Fruit fly (Drosophila melanogaster) whole organism, embryonic: ENCODE results near the gene CG5850.
A peak's percentile ranks its signal among the peaks of the same experiment; 100 is the strongest.

Source experiments
- Aef1 ChIP-seq: fragments of 200-800 bp; sonication (Bioruptor generic); IDR thresholded peaks from 3 replicates; pipeline ENCODE4 v1.3.6; 2022; ENCODE audit warnings: missing biosample characterization, missing genetic modification characterization
- Awh ChIP-seq: fragments of 200-800 bp; sonication (Bioruptor generic); IDR thresholded peaks from 2 replicates; pipeline ENCODE4, ENCODE4 v1.3.6; 2022; ENCODE audit warnings: missing biosample characterization, missing genetic modification characterization
- Blimp-1 ChIP-seq: fragments of 200-800 bp; sonication (Bioruptor generic); optimal IDR thresholded peaks from 3 replicates; lab custom pipeline; 2018; ENCODE audit warnings: missing biosample characterization, missing genetic modification characterization, mild to moderate bottlenecking, moderate library complexity, missing genetic modification reagents
- CG10274 ChIP-seq: fragments of 200-800 bp; sonication (Bioruptor generic); optimal IDR thresholded peaks from 3 replicates; lab custom pipeline; 2017; ENCODE audit warnings: missing biosample characterization, mild to moderate bottlenecking, missing genetic modification characterization
- CG10431 ChIP-seq: fragments of 200-800 bp; sonication (Bioruptor generic); optimal IDR thresholded peaks from 3 replicates; lab custom pipeline; 2018; ENCODE audit warnings: missing biosample characterization, mild to moderate bottlenecking, missing genetic modification characterization
- CG10959 ChIP-seq: fragments of 200-800 bp; sonication (Bioruptor generic); IDR thresholded peaks from 2 replicates; pipeline ENCODE4 v1.3.6; 2022; ENCODE audit warnings: missing biosample characterization, missing genetic modification characterization
- CG11093 ChIP-seq: fragments of 200-800 bp; sonication (Bioruptor generic); IDR thresholded peaks from 3 replicates; pipeline ENCODE4 v1.3.6; 2022; ENCODE audit warnings: missing biosample characterization, missing genetic modification characterization
- CG11456 ChIP-seq: fragments of 200-800 bp; sonication (Bioruptor generic); IDR thresholded peaks from 3 replicates; pipeline ENCODE4 v1.3.6; 2022; ENCODE audit warnings: missing biosample characterization, missing genetic modification characterization
- CG11695 ChIP-seq: fragments of 200-800 bp; sonication (Bioruptor generic); IDR thresholded peaks from 3 replicates; pipeline ENCODE4 v1.3.6; 2022; ENCODE audit warnings: missing biosample characterization, missing genetic modification characterization
- CG12071 ChIP-seq: fragments of 200-800 bp; sonication (Bioruptor generic); optimal IDR thresholded peaks from 3 replicates; lab custom pipeline; 2018; ENCODE audit warnings: missing biosample characterization, mild to moderate bottlenecking, missing genetic modification characterization
- CG14710 ChIP-seq: fragments of 200-800 bp; sonication (Bioruptor generic); optimal IDR thresholded peaks from 3 replicates; lab custom pipeline; 2019; ENCODE audit warnings: missing biosample characterization, mild to moderate bottlenecking, missing genetic modification characterization, moderate library complexity
- CG15479 ChIP-seq: fragments of 200-800 bp; sonication (Bioruptor generic); optimal IDR thresholded peaks from 3 replicates; lab custom pipeline; 2019; ENCODE audit warnings: missing biosample characterization, mild to moderate bottlenecking, missing genetic modification characterization, moderate library complexity
- CG1602 ChIP-seq: fragments of 200-800 bp; sonication (Bioruptor generic); optimal IDR thresholded peaks from 3 replicates; lab custom pipeline; 2016; ENCODE audit warnings: missing biosample characterization, missing genetic modification characterization
- CG2129 ChIP-seq: fragments of 200-800 bp; sonication (Bioruptor generic); IDR thresholded peaks from 2 replicates; pipeline ENCODE4 v1.3.6; 2022; ENCODE audit warnings: missing biosample characterization, missing genetic modification characterization; ENCODE audit not compliant: partially characterized antibody
- CG2199 ChIP-seq: fragments of 200-800 bp; sonication (Bioruptor generic); IDR thresholded peaks from 3 replicates; pipeline ENCODE4 v1.3.6; 2022; ENCODE audit warnings: missing biosample characterization, missing genetic modification characterization
- CG3163 ChIP-seq: fragments of 200-800 bp; sonication (Bioruptor generic); optimal IDR thresholded peaks from 3 replicates; lab custom pipeline; 2016; ENCODE audit warnings: missing biosample characterization, missing genetic modification characterization
- CG34224 ChIP-seq: fragments of 200-800 bp; sonication (Bioruptor generic); IDR thresholded peaks from 3 replicates; pipeline ENCODE4 v1.3.6; 2022; ENCODE audit warnings: missing biosample characterization, missing genetic modification characterization; ENCODE audit not compliant: partially characterized antibody
- CG3726 ChIP-seq: fragments of 200-800 bp; sonication (Bioruptor generic); IDR thresholded peaks from 3 replicates; pipeline ENCODE4, ENCODE4 v1.3.6; 2022; ENCODE audit warnings: missing biosample characterization, missing genetic modification characterization
- CG5180 ChIP-seq: fragments of 200-800 bp; sonication (Bioruptor generic); optimal IDR thresholded peaks from 3 replicates; lab custom pipeline; 2017; ENCODE audit warnings: missing biosample characterization, missing genetic modification characterization, mild to moderate bottlenecking, moderate library complexity, missing genetic modification reagents
- CG6813 ChIP-seq: fragments of 200-800 bp; sonication (Bioruptor generic); optimal IDR thresholded peaks from 2 replicates; lab custom pipeline; 2017; ENCODE audit warnings: missing biosample characterization, missing genetic modification characterization, mild to moderate bottlenecking, moderate library complexity, missing genetic modification reagents
- D19A ChIP-seq: fragments of 200-800 bp; optimal IDR thresholded peaks from 3 replicates; lab custom pipeline; 2019; ENCODE audit warnings: missing biosample characterization, mild to moderate bottlenecking, missing genetic modification characterization, moderate library complexity
- Deaf1 ChIP-seq: fragments of 200-800 bp; optimal IDR thresholded peaks from 3 replicates; lab custom pipeline; 2019; ENCODE audit warnings: missing biosample characterization, mild to moderate bottlenecking, missing genetic modification characterization, moderate library complexity
- Ets65A ChIP-seq: fragments of 200-800 bp; sonication (Bioruptor generic); peaks from one replicate; lab custom pipeline; 2016; ENCODE audit warnings: missing biosample characterization, missing genetic modification characterization
- Fer1 ChIP-seq: fragments of 200-800 bp; sonication (Bioruptor generic); optimal IDR thresholded peaks from 2 replicates; lab custom pipeline; 2017; ENCODE audit warnings: missing biosample characterization, mild to moderate bottlenecking, missing genetic modification characterization
- Hmr ChIP-seq: fragments of 200-800 bp; sonication (Bioruptor generic); optimal IDR thresholded peaks from 3 replicates; lab custom pipeline; 2017; ENCODE audit warnings: mild to moderate bottlenecking, missing biosample characterization, missing genetic modification reagents, missing genetic modification characterization
- Hr3 ChIP-seq: fragments of 200-800 bp; sonication (Bioruptor generic); optimal IDR thresholded peaks from 3 replicates; lab custom pipeline; 2016; ENCODE audit warnings: missing biosample characterization, missing genetic modification characterization
- Lim3 ChIP-seq: fragments of 200-800 bp; sonication (Bioruptor generic); IDR thresholded peaks from 2 replicates; pipeline ENCODE4 v1.3.6; 2022; ENCODE audit warnings: missing biosample characterization, missing genetic modification characterization
- Oli ChIP-seq: fragments of 200-800 bp; sonication (Bioruptor generic); optimal IDR thresholded peaks from 2 replicates; lab custom pipeline; 2018; ENCODE audit warnings: missing biosample characterization, mild to moderate bottlenecking, missing genetic modification characterization, moderate library complexity
- TFAM ChIP-seq: fragments of 200-800 bp; sonication (Bioruptor generic); optimal IDR thresholded peaks from 2 replicates; lab custom pipeline; 2017; ENCODE audit warnings: missing biosample characterization, missing genetic modification characterization, inconsistent platforms
- ap ChIP-seq: fragments of 200-800 bp; sonication (Bioruptor generic); IDR thresholded peaks from 2 replicates; pipeline ENCODE4 v1.3.6; 2022; ENCODE audit warnings: missing biosample characterization, missing genetic modification characterization
- caup ChIP-seq: fragments of 200-800 bp; sonication (Bioruptor generic); optimal IDR thresholded peaks from 3 replicates; lab custom pipeline; 2017; ENCODE audit warnings: missing biosample characterization, mild to moderate bottlenecking, missing genetic modification characterization, moderate library complexity; ENCODE audit not compliant: severe bottlenecking
- chm ChIP-seq: fragments of 200-800 bp; sonication (Bioruptor generic); IDR thresholded peaks from 2 replicates; pipeline ENCODE4 v1.3.6; 2022; ENCODE audit warnings: missing biosample characterization, missing genetic modification characterization
- dmrt11E ChIP-seq: fragments of 200-800 bp; sonication (Bioruptor generic); optimal IDR thresholded peaks from 3 replicates; lab custom pipeline; 2018; ENCODE audit warnings: missing biosample characterization, mild to moderate bottlenecking, missing genetic modification characterization, moderate library complexity
- emc ChIP-seq: fragments of 200-800 bp; sonication (Bioruptor generic); optimal IDR thresholded peaks from 2 replicates; lab custom pipeline; 2016; ENCODE audit warnings: missing biosample characterization, missing genetic modification characterization
- exex ChIP-seq: fragments of 200-800 bp; sonication (Bioruptor generic); optimal IDR thresholded peaks from 4 replicates; lab custom pipeline; 2018; ENCODE audit warnings: missing biosample characterization, mild to moderate bottlenecking, missing genetic modification characterization, moderate library complexity
- eyg ChIP-seq: fragments of 200-800 bp; sonication (Bioruptor generic); optimal IDR thresholded peaks from 3 replicates; lab custom pipeline; 2016; ENCODE audit warnings: missing biosample characterization, missing genetic modification characterization
- fd102C ChIP-seq: fragments of 200-800 bp; sonication (Bioruptor generic); optimal IDR thresholded peaks from 2 replicates; lab custom pipeline; 2018; ENCODE audit warnings: missing biosample characterization, mild to moderate bottlenecking, missing genetic modification characterization, moderate library complexity
- knrl ChIP-seq: fragments of 200-800 bp; sonication (Bioruptor generic); IDR thresholded peaks from 3 replicates; pipeline ENCODE4 v1.3.6; 2022; ENCODE audit warnings: missing biosample characterization, missing genetic modification characterization; ENCODE audit not compliant: partially characterized antibody
- lov ChIP-seq, 2 experiments: fragments of 200-800 bp in 1 of 2; fragments of >200 bp in 1 of 2; sonication (Bioruptor generic) in 1 of 2; IDR thresholded peaks in 1 of 2; optimal IDR thresholded peaks in 1 of 2; 2 replicates in 1 of 2; 3 replicates in 1 of 2; pipeline versions ENCODE4 v1.3.6 to Lab custom; 2017 to 2022; ENCODE audit warnings: missing biosample characterization in 1 of 2, missing genetic modification characterization in 1 of 2
- nom ChIP-seq: fragments of 200-800 bp; sonication (Bioruptor generic); optimal IDR thresholded peaks from 2 replicates; lab custom pipeline; 2017; ENCODE audit warnings: missing biosample characterization, missing genetic modification characterization, mild to moderate bottlenecking, moderate library complexity, missing genetic modification reagents
- otp ChIP-seq: fragments of 200-800 bp; sonication (Bioruptor generic); IDR thresholded peaks from 3 replicates; pipeline ENCODE4, ENCODE4 v1.3.6; 2022; ENCODE audit warnings: missing biosample characterization, missing genetic modification characterization
- p53 ChIP-seq: fragments of 200-800 bp; sonication (Bioruptor generic); optimal IDR thresholded peaks from 2 replicates; lab custom pipeline; 2016; ENCODE audit warnings: missing biosample characterization, missing genetic modification characterization
- pita ChIP-seq: fragments of 200-800 bp; sonication (Bioruptor generic); optimal IDR thresholded peaks from 2 replicates; lab custom pipeline; 2017; ENCODE audit warnings: missing biosample characterization, mild to moderate bottlenecking, missing genetic modification characterization
- row ChIP-seq: fragments of 200-800 bp; sonication (Bioruptor generic); IDR thresholded peaks from 3 replicates; pipeline ENCODE4 v1.3.6; 2022; ENCODE audit warnings: missing biosample characterization, missing genetic modification characterization
- schlank ChIP-seq: fragments of 200-800 bp; sonication (Bioruptor generic); optimal IDR thresholded peaks from 2 replicates; lab custom pipeline; 2018; ENCODE audit warnings: missing biosample characterization, mild to moderate bottlenecking, missing genetic modification characterization
- ssp ChIP-seq: fragments of 200-800 bp; sonication (Bioruptor generic); IDR thresholded peaks from 2 replicates; pipeline ENCODE4 v1.3.6; 2022; ENCODE audit warnings: missing biosample characterization, missing genetic modification characterization
- toy ChIP-seq: fragments of 200-800 bp; sonication (Bioruptor generic); IDR thresholded peaks from 2 replicates; pipeline ENCODE4 v1.3.6; 2022; ENCODE audit warnings: missing biosample characterization, missing genetic modification characterization
- usp ChIP-seq: fragments of >200 bp; optimal IDR thresholded peaks from 2 replicates; lab custom pipeline; 2017; ENCODE audit warnings: missing biosample characterization, missing genetic modification characterization
- wek ChIP-seq: fragments of 200-800 bp; sonication (Bioruptor generic); optimal IDR thresholded peaks from 3 replicates; lab custom pipeline; 2018; ENCODE audit warnings: missing biosample characterization, mild to moderate bottlenecking, missing genetic modification characterization, moderate library complexity
- zfh1 ChIP-seq: fragments of 200-800 bp; sonication (Bioruptor generic); IDR thresholded peaks from 3 replicates; pipeline ENCODE4 v1.3.6; 2022; ENCODE audit warnings: missing biosample characterization, missing genetic modification characterization
- zfh2 ChIP-seq: fragments of 200-800 bp; sonication (Bioruptor generic); optimal IDR thresholded peaks from 2 replicates; lab custom pipeline; 2016; ENCODE audit warnings: missing biosample characterization, missing genetic modification characterization

CG5850 gene

dm6 chr2L:9943521-9943920, 20.2 kb downstream of the CG5850 start (continued):
- TF ChIP-seq D19A (tag; lab: Kevin White, UChicago) (peak; percentile 96), Deaf1 (tag; lab: Kevin White, UChicago) (peak; percentile 39), CG34224 (GFP tag; lab: Robert Waterston, UW) (no peak), CG14710 (tag; lab: Kevin White, UChicago) (no peak), p53 (no peak), CG5180 (GFP tag; lab: Kevin White, UChicago) (no peak), TFAM (GFP tag; lab: Kevin White, UChicago) (no peak), Blimp-1 (GFP tag; lab: Kevin White, UChicago) (no peak), Aef1 (GFP tag; lab: Robert Waterston, UW) (no peak), Awh (GFP tag; lab: Robert Waterston, UW) (no peak), CG6813 (GFP tag; lab: Kevin White, UChicago) (peak; percentile 26), CG1602 (no peak), CG3726 (GFP tag; lab: Robert Waterston, UW) (no peak), CG10431 (no peak), CG11695 (GFP tag; lab: Robert Waterston, UW) (no peak), CG3163 (GFP tag; lab: Kevin White, UChicago) (no peak), zfh1 (no peak), Ets65A (GFP tag; lab: Kevin White, UChicago) (no peak), dmrt11E (no peak), chm (GFP tag; lab: Robert Waterston, UW) (no peak), CG11093 (GFP tag; lab: Robert Waterston, UW) (0 out of 3 replicates have a peak, but pooled peaks have one; percentile 14), Hmr (GFP tag; lab: Kevin White, UChicago) (peak; percentile 34), Oli (tag; lab: Kevin White, UChicago) (no peak), Hr3 (GFP tag; lab: Kevin White, UChicago) (no peak), CG10274 (GFP tag; lab: Kevin White, UChicago) (no peak), Lim3 (GFP tag; lab: Robert Waterston, UW) (no peak), emc (GFP tag; lab: Kevin White, UChicago) (no peak), CG10959 (GFP tag; lab: Robert Waterston, UW) (no peak), lov (optimal IDR thresholded peaks at IDR 0.05; lab: Kevin White, UChicago) (no peak), lov (GFP tag; IDR thresholded peaks at IDR 0.05; lab: Robert Waterston, UW) (no peak), pita (GFP tag; lab: Kevin White, UChicago) (no peak), row (GFP tag; lab: Robert Waterston, UW) (peak; percentile 76), ssp (GFP tag; lab: Robert Waterston, UW) (no peak), toy (GFP tag; lab: Robert Waterston, UW) (no peak), CG2199 (GFP tag; lab: Robert Waterston, UW) (no peak), exex (tag; lab: Kevin White, UChicago) (peak; percentile 97), knrl (GFP tag; lab: Robert Waterston, UW) (no peak), CG11456 (no peak), usp (no peak), ap (GFP tag; lab: Robert Waterston, UW) (no peak), CG12071 (GFP tag; lab: Kevin White, UChicago) (peak; percentile 8), CG15479 (no peak), caup (GFP tag; lab: Kevin White, UChicago) (peak; percentile 65), fd102C (GFP tag; lab: Kevin White, UChicago) (no peak), zfh2 (GFP tag; lab: Kevin White, UChicago) (no peak), wek (GFP tag; lab: Kevin White, UChicago) (no peak), nom (GFP tag; lab: Kevin White, UChicago) (no peak), Fer1 (peak; percentile 32), otp (GFP tag; lab: Robert Waterston, UW) (no peak), eyg (GFP tag; lab: Kevin White, UChicago) (no peak), schlank (peak; percentile 48), CG2129 (GFP tag; lab: Robert Waterston, UW) (no peak)
